Fruit fly (Drosophila melanogaster) whole organism, embryonic: ENCODE data around the gene RpS15Aa.

Source experiments
- B-H1 ChIP-seq: fragments of 200-800 bp; sonication (Bioruptor generic); IDR thresholded peaks from 3 replicates; pipeline ENCODE4 v1.3.6; 2022; ENCODE audit warnings: missing biosample characterization, missing genetic modification characterization
- Bdp1 ChIP-seq: fragments of 200-800 bp; sonication (Bioruptor generic); optimal IDR thresholded peaks from 3 replicates; lab custom pipeline; 2016; ENCODE audit warnings: missing biosample characterization, missing genetic modification characterization
- CG10565 ChIP-seq: fragments of 200-800 bp; sonication (Bioruptor generic); optimal IDR thresholded peaks from 3 replicates; lab custom pipeline; 2016; ENCODE audit warnings: missing biosample characterization, mild to moderate bottlenecking, missing genetic modification characterization
- CG11247 ChIP-seq: fragments of 200-800 bp; sonication (Bioruptor generic); IDR thresholded peaks from 2 replicates; pipeline ENCODE4 v1.3.6; 2022; ENCODE audit warnings: missing biosample characterization, missing genetic modification characterization
- CG11504 ChIP-seq: fragments of 200-800 bp; sonication (Bioruptor generic); optimal IDR thresholded peaks from 3 replicates; lab custom pipeline; 2019; ENCODE audit warnings: missing biosample characterization, mild to moderate bottlenecking, missing genetic modification characterization, moderate library complexity
- CG11696 ChIP-seq: fragments of 200-800 bp; sonication (Bioruptor generic); IDR thresholded peaks from 2 replicates; pipeline ENCODE4 v1.3.6; 2022; ENCODE audit warnings: missing biosample characterization, missing genetic modification characterization
- CG13296 ChIP-seq: fragments of 200-800 bp; sonication (Bioruptor generic); optimal IDR thresholded peaks from 3 replicates; lab custom pipeline; 2018; ENCODE audit warnings: missing biosample characterization, mild to moderate bottlenecking, missing genetic modification characterization
- CG13775 ChIP-seq: fragments of 200-800 bp; sonication (Bioruptor generic); optimal IDR thresholded peaks from 3 replicates; lab custom pipeline; 2017; ENCODE audit warnings: missing biosample characterization, mild to moderate bottlenecking, missing genetic modification characterization
- CG15601 ChIP-seq: fragments of 200-800 bp; sonication (Bioruptor generic); optimal IDR thresholded peaks from 3 replicates; lab custom pipeline; 2019; ENCODE audit warnings: missing biosample characterization, mild to moderate bottlenecking, missing genetic modification characterization, moderate library complexity
- CG16815 ChIP-seq: fragments of 200-800 bp; sonication (Bioruptor generic); optimal IDR thresholded peaks from 3 replicates; lab custom pipeline; 2017; ENCODE audit warnings: missing biosample characterization, mild to moderate bottlenecking, missing genetic modification characterization
- CG16863 ChIP-seq: fragments of 200-800 bp; sonication (Bioruptor generic); optimal IDR thresholded peaks from 3 replicates; lab custom pipeline; 2016; ENCODE audit warnings: missing biosample characterization, missing genetic modification characterization
- CG17829 ChIP-seq: fragments of 200-800 bp; optimal IDR thresholded peaks from 2 replicates; lab custom pipeline; 2019; ENCODE audit warnings: missing biosample characterization, mild to moderate bottlenecking, missing genetic modification characterization, moderate library complexity
- CG2129 ChIP-seq: fragments of 200-800 bp; sonication (Bioruptor generic); IDR thresholded peaks from 2 replicates; pipeline ENCODE4 v1.3.6; 2022; ENCODE audit warnings: missing biosample characterization, missing genetic modification characterization; ENCODE audit not compliant: partially characterized antibody
- CG34376 ChIP-seq: fragments of 200-800 bp; sonication (Bioruptor generic); optimal IDR thresholded peaks from 2 replicates; lab custom pipeline; 2018; ENCODE audit warnings: missing biosample characterization, mild to moderate bottlenecking, missing genetic modification characterization
- CG5180 ChIP-seq: fragments of 200-800 bp; sonication (Bioruptor generic); optimal IDR thresholded peaks from 3 replicates; lab custom pipeline; 2017; ENCODE audit warnings: missing biosample characterization, missing genetic modification characterization, mild to moderate bottlenecking, moderate library complexity, missing genetic modification reagents
- CG8924 ChIP-seq: fragments of 200-800 bp; optimal IDR thresholded peaks from 3 replicates; lab custom pipeline; 2019; ENCODE audit warnings: missing biosample characterization, mild to moderate bottlenecking, missing genetic modification characterization, moderate library complexity
- CG9437 ChIP-seq: fragments of 200-800 bp; sonication (Bioruptor generic); optimal IDR thresholded peaks from 2 replicates; lab custom pipeline; 2018; ENCODE audit warnings: missing biosample characterization, mild to moderate bottlenecking, missing genetic modification characterization
- CG9727 ChIP-seq: fragments of 200-800 bp; sonication (Bioruptor generic); optimal IDR thresholded peaks from 3 replicates; lab custom pipeline; 2017; ENCODE audit warnings: missing biosample characterization, mild to moderate bottlenecking, missing genetic modification characterization
- D19A ChIP-seq: fragments of 200-800 bp; optimal IDR thresholded peaks from 3 replicates; lab custom pipeline; 2019; ENCODE audit warnings: missing biosample characterization, mild to moderate bottlenecking, missing genetic modification characterization, moderate library complexity
- Dip2 ChIP-seq: fragments of 200-800 bp; sonication (Bioruptor generic); IDR thresholded peaks from 2 replicates; pipeline ENCODE4 v1.3.6; 2022; ENCODE audit warnings: missing biosample characterization, missing genetic modification characterization
- Dref ChIP-seq: fragments of 200-800 bp; sonication (Bioruptor generic); IDR thresholded peaks from 2 replicates; pipeline ENCODE4 v1.3.6; 2022; ENCODE audit warnings: missing biosample characterization, missing genetic modification characterization
- Elba2 ChIP-seq: fragments of 200-800 bp; sonication (Bioruptor generic); optimal IDR thresholded peaks from 3 replicates; lab custom pipeline; 2016; ENCODE audit warnings: missing biosample characterization, missing genetic modification characterization
- Gsc ChIP-seq: fragments of 200-800 bp; sonication (Bioruptor generic); IDR thresholded peaks from 2 replicates; pipeline ENCODE4 v1.3.6; 2022; ENCODE audit warnings: missing biosample characterization, missing genetic modification characterization
- HLHmδ ChIP-seq: fragments of 200-800 bp; sonication (Bioruptor generic); optimal IDR thresholded peaks from 2 replicates; lab custom pipeline; 2018; ENCODE audit warnings: missing biosample characterization, mild to moderate bottlenecking, missing genetic modification characterization, moderate library complexity
- Jarid2 ChIP-seq: fragments of 200-800 bp; sonication (Bioruptor generic); optimal IDR thresholded peaks from 3 replicates; lab custom pipeline; 2017; ENCODE audit warnings: mild to moderate bottlenecking, missing biosample characterization, missing genetic modification reagents, missing genetic modification characterization
- Kr ChIP-seq: fragments of 200-800 bp; sonication (Bioruptor generic); optimal IDR thresholded peaks from 2 replicates; lab custom pipeline; 2017; ENCODE audit warnings: missing biosample characterization, mild to moderate bottlenecking, missing genetic modification characterization
- Lim3 ChIP-seq: fragments of 200-800 bp; sonication (Bioruptor generic); IDR thresholded peaks from 2 replicates; pipeline ENCODE4 v1.3.6; 2022; ENCODE audit warnings: missing biosample characterization, missing genetic modification characterization
- MBD-R2 ChIP-seq: fragments of 200-800 bp; sonication (Bioruptor generic); IDR thresholded peaks from 2 replicates; pipeline ENCODE4 v1.3.6; 2022; ENCODE audit warnings: missing biosample characterization, missing genetic modification characterization
- Nf-YA ChIP-seq: fragments of 200-800 bp; sonication (Bioruptor generic); IDR thresholded peaks from 2 replicates; pipeline ENCODE4 v1.3.6; 2022; ENCODE audit warnings: missing biosample characterization, missing genetic modification characterization
- Pdp1 ChIP-seq, 2 experiments: fragments of 200-800 bp; sonication (Bioruptor generic); optimal IDR thresholded peaks; 3 replicates each; lab custom pipeline; 2016; ENCODE audit warnings: missing biosample characterization in 2 of 2, missing genetic modification characterization in 2 of 2, mild to moderate bottlenecking in 1 of 2, moderate library complexity in 1 of 2
- Scr ChIP-seq: fragments of 200-800 bp; sonication (Bioruptor generic); IDR thresholded peaks from 2 replicates; pipeline ENCODE4 v1.3.6; 2022; ENCODE audit warnings: missing biosample characterization, missing genetic modification characterization; ENCODE audit not compliant: partially characterized antibody
- Sin3A ChIP-seq: fragments of >200 bp; optimal IDR thresholded peaks from 2 replicates; lab custom pipeline; 2018
- Vsx1 ChIP-seq: fragments of 200-800 bp; sonication (Bioruptor generic); optimal IDR thresholded peaks from 2 replicates; lab custom pipeline; 2017; ENCODE audit warnings: missing biosample characterization, mild to moderate bottlenecking, missing genetic modification characterization, missing genetic modification reagents
- ash1 ChIP-seq: fragments of 200-800 bp; sonication (Bioruptor generic); optimal IDR thresholded peaks from 2 replicates; lab custom pipeline; 2018; ENCODE audit warnings: missing biosample characterization, mild to moderate bottlenecking, missing genetic modification characterization
- dati ChIP-seq: fragments of 200-800 bp; sonication (Bioruptor generic); IDR thresholded peaks from 2 replicates; pipeline ENCODE4 v1.3.6; 2022; ENCODE audit warnings: missing biosample characterization, missing genetic modification characterization
- dm ChIP-seq: fragments of 200-800 bp; sonication (Bioruptor generic); optimal IDR thresholded peaks from 3 replicates; lab custom pipeline; 2016; ENCODE audit warnings: missing biosample characterization, missing genetic modification characterization
- dmrt99B ChIP-seq: fragments of 200-800 bp; sonication (Bioruptor generic); optimal IDR thresholded peaks from 2 replicates; lab custom pipeline; 2018; ENCODE audit warnings: missing biosample characterization, mild to moderate bottlenecking, missing genetic modification characterization, moderate library complexity
- ewg ChIP-seq: fragments of 200-800 bp; sonication (Bioruptor generic); optimal IDR thresholded peaks from 3 replicates; lab custom pipeline; 2017; ENCODE audit warnings: mild to moderate bottlenecking, missing biosample characterization, missing genetic modification reagents, missing genetic modification characterization
- fu2 ChIP-seq: fragments of 200-800 bp; sonication (Bioruptor generic); optimal IDR thresholded peaks from 2 replicates; lab custom pipeline; 2016; ENCODE audit warnings: missing biosample characterization, missing genetic modification characterization
- gce ChIP-seq: fragments of 200-800 bp; sonication (Bioruptor generic); IDR thresholded peaks from 3 replicates; pipeline ENCODE4 v1.3.6; 2022; ENCODE audit warnings: missing biosample characterization, missing genetic modification characterization
- gro ChIP-seq: fragments of 200-800 bp; sonication (Bioruptor generic); optimal IDR thresholded peaks from 2 replicates; lab custom pipeline; 2016; ENCODE audit warnings: missing biosample characterization, missing genetic modification characterization
- gsb-n ChIP-seq: fragments of 200-800 bp; sonication (Bioruptor generic); optimal IDR thresholded peaks from 3 replicates; lab custom pipeline; 2018; ENCODE audit warnings: missing biosample characterization, mild to moderate bottlenecking, missing genetic modification characterization
- nerfin-1 ChIP-seq: fragments of 200-800 bp; sonication (Bioruptor generic); optimal IDR thresholded peaks from 3 replicates; lab custom pipeline; 2019; ENCODE audit warnings: missing biosample characterization, mild to moderate bottlenecking, missing genetic modification characterization, moderate library complexity
- odd ChIP-seq: fragments of 200-800 bp; sonication (Bioruptor generic); optimal IDR thresholded peaks from 2 replicates; lab custom pipeline; 2017; ENCODE audit warnings: missing biosample characterization, mild to moderate bottlenecking, missing genetic modification characterization
- pb ChIP-seq: fragments of 200-800 bp; sonication (Bioruptor generic); optimal IDR thresholded peaks from 3 replicates; lab custom pipeline; 2016; ENCODE audit warnings: missing biosample characterization, missing genetic modification characterization
- pros ChIP-seq: fragments of 200-800 bp; sonication (Bioruptor generic); optimal IDR thresholded peaks from 3 replicates; lab custom pipeline; 2019; ENCODE audit warnings: missing biosample characterization, mild to moderate bottlenecking, missing genetic modification characterization, moderate library complexity
- ranshi ChIP-seq: fragments of 200-800 bp; sonication (Bioruptor generic); IDR thresholded peaks from 2 replicates; pipeline ENCODE4 v1.3.6; 2022; ENCODE audit warnings: missing biosample characterization, missing genetic modification characterization
- scrt ChIP-seq: fragments of 200-800 bp; sonication (Bioruptor generic); optimal IDR thresholded peaks from 2 replicates; lab custom pipeline; 2018; ENCODE audit warnings: missing biosample characterization, mild to moderate bottlenecking, missing genetic modification characterization, moderate library complexity
- sens ChIP-seq: fragments of 200-800 bp; sonication (Bioruptor generic); peaks from one replicate; lab custom pipeline; 2016; ENCODE audit warnings: missing biosample characterization, missing genetic modification characterization
- sens-2 ChIP-seq: fragments of 200-800 bp; sonication (Bioruptor generic); IDR thresholded peaks from 2 replicates; pipeline ENCODE4 v1.3.6; 2022; ENCODE audit warnings: missing biosample characterization, missing genetic modification characterization
- ssp ChIP-seq: fragments of 200-800 bp; sonication (Bioruptor generic); IDR thresholded peaks from 2 replicates; pipeline ENCODE4 v1.3.6; 2022; ENCODE audit warnings: missing biosample characterization, missing genetic modification characterization

The RpS15Aa gene

dm6 chrX:13368149-13368548 lies 30.6 kb upstream of the RpS15Aa start, which contains the start of gene dmrt11E (continued):
- TF ChIP-seq CG5180 (GFP tag; lab: Kevin White, UChicago) (peak; percentile 26), gsb-n (peak; percentile 70), Bdp1 (GFP tag; lab: Kevin White, UChicago) (no peak), Dip2 (no peak), CG9727 (peak; percentile 55), CG8924 (tag; lab: Kevin White, UChicago) (peak; percentile 80), D19A (tag; lab: Kevin White, UChicago) (peak; percentile 77), Vsx1 (GFP tag; lab: Kevin White, UChicago) (no peak), CG13296 (GFP tag; lab: Kevin White, UChicago) (no peak), Nf-YA (GFP tag; lab: Robert Waterston, UW) (peak; percentile 41), HLHmδ (GFP tag; lab: Kevin White, UChicago) (no peak), CG16863 (GFP tag; lab: Kevin White, UChicago) (no peak), CG13775 (peak; percentile 18), CG11696 (GFP tag; lab: Robert Waterston, UW) (0 out of 2 replicates have a peak, but pooled peaks have one; percentile 28), Gsc (no peak), gce (GFP tag; lab: Robert Waterston, UW) (0 out of 3 replicates have a peak, but pooled peaks have one; percentile 26), B-H1 (GFP tag; lab: Robert Waterston, UW) (no peak), CG34376 (no peak), fu2 (GFP tag; lab: Kevin White, UChicago) (no peak), CG9437 (GFP tag; lab: Kevin White, UChicago) (peak; percentile 9), ranshi (GFP tag; lab: Robert Waterston, UW) (peak; percentile 49; the same call in 1 of the 2 replicates), nerfin-1 (tag; lab: Kevin White, UChicago) (peak; percentile 54), Dref (GFP tag; lab: Robert Waterston, UW) (no peak), MBD-R2 (peak; percentile 18; the same call in 1 of the 2 replicates), CG17829 (tag; lab: Kevin White, UChicago) (peak; percentile 86), Scr (no peak), ash1 (no peak), CG11247 (GFP tag; lab: Robert Waterston, UW) (no peak), Sin3A (no peak), dmrt99B (tag; lab: Kevin White, UChicago) (peak; percentile 78), dati (GFP tag; lab: Robert Waterston, UW) (0 out of 2 replicates have a peak, but pooled peaks have one; percentile 33), CG11504 (tag; lab: Kevin White, UChicago) (peak; percentile 68), sens-2 (0 out of 2 replicates have a peak, but pooled peaks have one; percentile 8), odd (GFP tag; lab: Kevin White, UChicago) (peak; percentile 21), CG15601 (peak; percentile 59), gro (no peak), CG2129 (GFP tag; lab: Robert Waterston, UW) (no peak), dm (GFP tag; lab: Kevin White, UChicago) (no peak), Pdp1 (GFP tag; optimal IDR thresholded peaks at IDR 0.05; lab: Kevin White, UChicago) (no peak), Jarid2 (no peak), sens (peak; percentile 79), CG10565 (no peak), pb (no peak), CG16815 (peak; percentile 51), pros (GFP tag; lab: Kevin White, UChicago) (no peak), Elba2 (peak; percentile 3), Kr (GFP tag; lab: Kevin White, UChicago) (no peak), Lim3 (GFP tag; lab: Robert Waterston, UW) (no peak), scrt (no peak), ssp (GFP tag; lab: Robert Waterston, UW) (0 out of 2 replicates have a peak, but pooled peaks have one; percentile 32), ewg (GFP tag; lab: Kevin White, UChicago) (peak; percentile 35)
